Fruit fly (Drosophila melanogaster) whole organism, embryonic: Measurements from ENCODE around the gene capu.

Source experiments
- ATbp ChIP-seq: fragments of 200-800 bp; sonication (Bioruptor generic); optimal IDR thresholded peaks from 2 replicates; lab custom pipeline; 2017; ENCODE audit warnings: missing biosample characterization, mild to moderate bottlenecking, missing genetic modification characterization, missing genetic modification reagents
- Atf3 ChIP-seq: fragments of 200-800 bp; sonication (Bioruptor generic); optimal IDR thresholded peaks from 3 replicates; lab custom pipeline; 2016; ENCODE audit warnings: missing biosample characterization, missing genetic modification characterization
- CG1024 ChIP-seq: fragments of 200-800 bp; sonication (Bioruptor generic); IDR thresholded peaks from 2 replicates; pipeline ENCODE4 v1.3.6; 2022; ENCODE audit warnings: missing biosample characterization, missing genetic modification characterization
- CG10565 ChIP-seq: fragments of 200-800 bp; sonication (Bioruptor generic); optimal IDR thresholded peaks from 3 replicates; lab custom pipeline; 2016; ENCODE audit warnings: missing biosample characterization, mild to moderate bottlenecking, missing genetic modification characterization
- CG11085 ChIP-seq: fragments of 200-800 bp; sonication (Bioruptor generic); IDR thresholded peaks from 2 replicates; pipeline ENCODE4 v1.3.6; 2022; ENCODE audit warnings: missing biosample characterization, missing genetic modification characterization
- CG13775 ChIP-seq: fragments of 200-800 bp; sonication (Bioruptor generic); optimal IDR thresholded peaks from 3 replicates; lab custom pipeline; 2017; ENCODE audit warnings: missing biosample characterization, mild to moderate bottlenecking, missing genetic modification characterization
- CG14014 ChIP-seq: fragments of 200-800 bp; sonication (Bioruptor generic); IDR thresholded peaks from 2 replicates; pipeline ENCODE4 v1.3.6; 2022; ENCODE audit warnings: missing biosample characterization, missing genetic modification characterization
- CG14667 ChIP-seq: fragments of 200-800 bp; sonication (Bioruptor generic); IDR thresholded peaks from 2 replicates; pipeline ENCODE4 v1.3.6; 2022; ENCODE audit warnings: missing biosample characterization, missing genetic modification characterization
- CG14710 ChIP-seq: fragments of 200-800 bp; sonication (Bioruptor generic); optimal IDR thresholded peaks from 3 replicates; lab custom pipeline; 2019; ENCODE audit warnings: missing biosample characterization, mild to moderate bottlenecking, missing genetic modification characterization, moderate library complexity
- CG15514 ChIP-seq: fragments of 200-800 bp; sonication (Bioruptor generic); optimal IDR thresholded peaks from 3 replicates; lab custom pipeline; 2017; ENCODE audit warnings: missing biosample characterization, missing genetic modification characterization, mild to moderate bottlenecking, moderate library complexity, missing genetic modification reagents
- CG1832 ChIP-seq: fragments of 200-800 bp; sonication (Bioruptor generic); optimal IDR thresholded peaks from 2 replicates; lab custom pipeline; 2017; ENCODE audit warnings: missing biosample characterization, mild to moderate bottlenecking, missing genetic modification characterization, inconsistent platforms
- CG2116 ChIP-seq: fragments of 200-800 bp; sonication (Bioruptor generic); optimal IDR thresholded peaks from 3 replicates; lab custom pipeline; 2018; ENCODE audit warnings: missing biosample characterization, mild to moderate bottlenecking, missing genetic modification characterization
- CG2202 ChIP-seq: fragments of 200-800 bp; sonication (Bioruptor generic); optimal IDR thresholded peaks from 2 replicates; lab custom pipeline; 2018; ENCODE audit warnings: missing biosample characterization, mild to moderate bottlenecking, missing genetic modification characterization
- CG2712 ChIP-seq: fragments of 200-800 bp; optimal IDR thresholded peaks from 3 replicates; lab custom pipeline; 2019; ENCODE audit warnings: missing biosample characterization, mild to moderate bottlenecking, missing genetic modification characterization, moderate library complexity
- CG4360 ChIP-seq: fragments of 200-800 bp; sonication (Bioruptor generic); IDR thresholded peaks from 2 replicates; pipeline ENCODE4 v1.3.6; 2022; ENCODE audit warnings: missing biosample characterization, missing genetic modification characterization
- CG4404 ChIP-seq: fragments of 200-800 bp; sonication (Bioruptor generic); IDR thresholded peaks from 2 replicates; pipeline ENCODE4 v1.3.6; 2022; ENCODE audit warnings: missing biosample characterization, missing genetic modification characterization
- CG7786 ChIP-seq: fragments of 200-800 bp; sonication (Bioruptor generic); optimal IDR thresholded peaks from 2 replicates; lab custom pipeline; 2016; ENCODE audit warnings: missing biosample characterization, missing genetic modification characterization
- CG8281 ChIP-seq: fragments of 200-800 bp; sonication (Bioruptor generic); optimal IDR thresholded peaks from 2 replicates; lab custom pipeline; 2018; ENCODE audit warnings: missing biosample characterization, mild to moderate bottlenecking, missing genetic modification characterization, moderate library complexity
- Deaf1 ChIP-seq: fragments of 200-800 bp; optimal IDR thresholded peaks from 3 replicates; lab custom pipeline; 2019; ENCODE audit warnings: missing biosample characterization, mild to moderate bottlenecking, missing genetic modification characterization, moderate library complexity
- Dek ChIP-seq: fragments of 200-800 bp; sonication (Bioruptor generic); optimal IDR thresholded peaks from 3 replicates; lab custom pipeline; 2019; ENCODE audit warnings: missing biosample characterization, mild to moderate bottlenecking, missing genetic modification characterization, moderate library complexity
- Doc3 ChIP-seq: fragments of 200-800 bp; sonication (Bioruptor generic); IDR thresholded peaks from 3 replicates; pipeline ENCODE4 v1.3.6; 2022; ENCODE audit warnings: missing biosample characterization, missing genetic modification characterization; ENCODE audit not compliant: partially characterized antibody
- HmgZ ChIP-seq: fragments of 200-800 bp; sonication (Bioruptor generic); optimal IDR thresholded peaks from 2 replicates; lab custom pipeline; 2018; ENCODE audit warnings: missing biosample characterization, mild to moderate bottlenecking, missing genetic modification characterization
- Lhr ChIP-seq: fragments of 200-800 bp; sonication (Bioruptor generic); optimal IDR thresholded peaks from 3 replicates; lab custom pipeline; 2017; ENCODE audit warnings: mild to moderate bottlenecking, missing biosample characterization, missing genetic modification reagents, missing genetic modification characterization
- NC2β ChIP-seq: fragments of 200-800 bp; sonication (Bioruptor generic); optimal IDR thresholded peaks from 2 replicates; lab custom pipeline; 2016; ENCODE audit warnings: missing biosample characterization, missing genetic modification characterization
- Optix ChIP-seq: fragments of 200-800 bp; sonication (Bioruptor generic); IDR thresholded peaks from 3 replicates; pipeline ENCODE4 v1.3.6; 2022; ENCODE audit warnings: missing biosample characterization, missing genetic modification characterization
- Side ChIP-seq: fragments of 200-800 bp; sonication (Bioruptor generic); optimal IDR thresholded peaks from 2 replicates; lab custom pipeline; 2016; ENCODE audit warnings: missing biosample characterization, missing genetic modification characterization
- Six4 ChIP-seq: fragments of 200-800 bp; sonication (Bioruptor generic); optimal IDR thresholded peaks from 2 replicates; lab custom pipeline; 2016; ENCODE audit warnings: missing biosample characterization, missing genetic modification characterization
- Xbp1 ChIP-seq: fragments of 200-800 bp; sonication (Bioruptor generic); optimal IDR thresholded peaks from 3 replicates; lab custom pipeline; 2016; ENCODE audit warnings: missing biosample characterization, mild to moderate bottlenecking, missing genetic modification characterization
- ab ChIP-seq: fragments of 200-800 bp; sonication (Bioruptor generic); optimal IDR thresholded peaks from 2 replicates; lab custom pipeline; 2016; ENCODE audit warnings: missing biosample characterization, missing genetic modification characterization
- abd-A ChIP-seq: fragments of 200-800 bp; sonication (Bioruptor generic); optimal IDR thresholded peaks from 3 replicates; lab custom pipeline; 2019; ENCODE audit warnings: missing biosample characterization, mild to moderate bottlenecking, missing genetic modification characterization, moderate library complexity
- ato ChIP-seq: fragments of 200-800 bp; sonication (Bioruptor generic); IDR thresholded peaks from 2 replicates; pipeline ENCODE4 v1.3.6; 2022; ENCODE audit warnings: missing biosample characterization, missing genetic modification characterization; ENCODE audit not compliant: partially characterized antibody
- chm ChIP-seq: fragments of 200-800 bp; sonication (Bioruptor generic); IDR thresholded peaks from 2 replicates; pipeline ENCODE4 v1.3.6; 2022; ENCODE audit warnings: missing biosample characterization, missing genetic modification characterization
- croc ChIP-seq: fragments of 200-800 bp; sonication (Bioruptor generic); conservative IDR thresholded peaks from 3 replicates; pipeline ENCODE4 v1.3.6; 2022; ENCODE audit warnings: missing biosample characterization, missing genetic modification characterization
- dati ChIP-seq: fragments of 200-800 bp; sonication (Bioruptor generic); IDR thresholded peaks from 2 replicates; pipeline ENCODE4 v1.3.6; 2022; ENCODE audit warnings: missing biosample characterization, missing genetic modification characterization
- dmrt11E ChIP-seq: fragments of 200-800 bp; sonication (Bioruptor generic); optimal IDR thresholded peaks from 3 replicates; lab custom pipeline; 2018; ENCODE audit warnings: missing biosample characterization, mild to moderate bottlenecking, missing genetic modification characterization, moderate library complexity
- fd102C ChIP-seq: fragments of 200-800 bp; sonication (Bioruptor generic); optimal IDR thresholded peaks from 2 replicates; lab custom pipeline; 2018; ENCODE audit warnings: missing biosample characterization, mild to moderate bottlenecking, missing genetic modification characterization, moderate library complexity
- fd3F ChIP-seq: fragments of 200-800 bp; sonication (Bioruptor generic); optimal IDR thresholded peaks from 2 replicates; lab custom pipeline; 2018; ENCODE audit warnings: missing biosample characterization, mild to moderate bottlenecking, missing genetic modification characterization, moderate library complexity
- ftz-f1 ChIP-seq: fragments of 200-800 bp; sonication (Bioruptor generic); optimal IDR thresholded peaks from 2 replicates; lab custom pipeline; 2016; ENCODE audit warnings: missing biosample characterization, missing genetic modification characterization
- gem ChIP-seq: fragments of 200-800 bp; sonication (Bioruptor generic); optimal IDR thresholded peaks from 2 replicates; lab custom pipeline; 2019; ENCODE audit warnings: missing biosample characterization, mild to moderate bottlenecking, missing genetic modification characterization, moderate library complexity
- gfzf ChIP-seq: fragments of 200-800 bp; sonication (Bioruptor generic); optimal IDR thresholded peaks from 2 replicates; lab custom pipeline; 2016; ENCODE audit warnings: missing biosample characterization, mild to moderate bottlenecking, missing genetic modification characterization, moderate library complexity
- grau ChIP-seq: fragments of 200-800 bp; optimal IDR thresholded peaks from 3 replicates; lab custom pipeline; 2019; ENCODE audit warnings: missing biosample characterization, mild to moderate bottlenecking, missing genetic modification characterization, moderate library complexity
- gro ChIP-seq: fragments of 200-800 bp; sonication (Bioruptor generic); optimal IDR thresholded peaks from 2 replicates; lab custom pipeline; 2016; ENCODE audit warnings: missing biosample characterization, missing genetic modification characterization
- gsb-n ChIP-seq: fragments of 200-800 bp; sonication (Bioruptor generic); optimal IDR thresholded peaks from 3 replicates; lab custom pipeline; 2018; ENCODE audit warnings: missing biosample characterization, mild to moderate bottlenecking, missing genetic modification characterization
- jumu ChIP-seq: fragments of 200-800 bp; sonication (Bioruptor generic); optimal IDR thresholded peaks from 3 replicates; lab custom pipeline; 2016; ENCODE audit warnings: missing biosample characterization, missing genetic modification characterization
- pfk ChIP-seq: fragments of 200-800 bp; sonication (Bioruptor generic); optimal IDR thresholded peaks from 2 replicates; lab custom pipeline; 2018; ENCODE audit warnings: missing biosample characterization, mild to moderate bottlenecking, missing genetic modification characterization, moderate library complexity
- phol ChIP-seq: fragments of 200-800 bp; sonication (Bioruptor generic); optimal IDR thresholded peaks from 3 replicates; lab custom pipeline; 2018; ENCODE audit warnings: missing biosample characterization, mild to moderate bottlenecking, missing genetic modification characterization, moderate library complexity
- prd ChIP-seq, 3 experiments: fragments of >200 bp in 2 of 3; fragments of 200-800 bp in 1 of 3; sonication (Bioruptor generic) in 1 of 3; optimal IDR thresholded peaks in 2 of 3; IDR thresholded peaks in 1 of 3; 2 replicates in 2 of 3; 3 replicates in 1 of 3; pipeline versions ENCODE4 v1.3.6 to Lab custom; 2017 to 2022; ENCODE audit warnings: missing biosample characterization in 1 of 3, missing genetic modification characterization in 1 of 3
- usp ChIP-seq: fragments of >200 bp; optimal IDR thresholded peaks from 2 replicates; lab custom pipeline; 2017; ENCODE audit warnings: missing biosample characterization, missing genetic modification characterization
- vvl ChIP-seq: fragments of 200-800 bp; sonication (Bioruptor generic); IDR thresholded peaks from 2 replicates; pipeline ENCODE4 v1.3.6; 2022; ENCODE audit warnings: missing biosample characterization, missing genetic modification characterization
- wdn ChIP-seq: fragments of 200-800 bp; sonication (Bioruptor generic); IDR thresholded peaks from 2 replicates; pipeline ENCODE4 v1.3.6; 2022; ENCODE audit warnings: missing biosample characterization, missing genetic modification characterization
- yki ChIP-seq: fragments of >200 bp; optimal IDR thresholded peaks from 3 replicates; lab custom pipeline; 2018

Gene capu

dm6 chr2L:3852120-3852519 lies 50.5 kb downstream of the capu start (continued):
- TF ChIP-seq Doc3 (GFP tag; lab: Robert Waterston, UW) (no peak), Side (GFP tag; lab: Kevin White, UChicago) (peak; percentile 45), yki (no peak), gfzf (GFP tag; lab: Kevin White, UChicago) (no peak), CG1024 (GFP tag; lab: Robert Waterston, UW) (0 out of 2 replicates have a peak, but pooled peaks have one; percentile 13), ato (no peak), dati (no peak), CG2712 (tag; lab: Kevin White, UChicago) (peak; percentile 76), fd102C (GFP tag; lab: Kevin White, UChicago) (no peak), CG11085 (GFP tag; lab: Robert Waterston, UW) (no peak), Xbp1 (GFP tag; lab: Kevin White, UChicago) (peak; percentile 35), Dek (tag; lab: Kevin White, UChicago) (no peak), chm (GFP tag; lab: Robert Waterston, UW) (peak; percentile 66; the same call in 1 of the 2 replicates), CG10565 (GFP tag; lab: Kevin White, UChicago) (no peak), CG2202 (tag; lab: Kevin White, UChicago) (peak; percentile 34), CG8281 (tag; lab: Kevin White, UChicago) (no peak), gem (tag; lab: Kevin White, UChicago) (peak; percentile 59), CG4360 (peak; percentile 37; the same call in 1 of the 2 replicates), HmgZ (no peak), CG13775 (GFP tag; lab: Kevin White, UChicago) (peak; percentile 9), fd3F (GFP tag; lab: Kevin White, UChicago) (no peak), pfk (GFP tag; lab: Kevin White, UChicago) (no peak), grau (tag; lab: Kevin White, UChicago) (peak; percentile 44), prd (optimal IDR thresholded peaks at IDR 0.05; lab: Kevin White, UChicago) (no peak), prd (GFP tag; IDR thresholded peaks at IDR 0.05; lab: Robert Waterston, UW) (peak; percentile 84; the same call in 2 of the 3 replicates), CG1832 (no peak), CG2116 (GFP tag; lab: Kevin White, UChicago) (no peak), dmrt11E (tag; lab: Kevin White, UChicago) (peak; percentile 82), ab (no peak), CG7786 (GFP tag; lab: Kevin White, UChicago) (no peak), Optix (GFP tag; lab: Robert Waterston, UW) (peak; percentile 37; the same call in 1 of the 3 replicates), ATbp (GFP tag; lab: Kevin White, UChicago) (peak; percentile 19), Atf3 (GFP tag; lab: Kevin White, UChicago) (no peak), gsb-n (tag; lab: Kevin White, UChicago) (peak; percentile 87), CG4404 (GFP tag; lab: Robert Waterston, UW) (peak; percentile 37; the same call in 1 of the 2 replicates), CG14667 (GFP tag; lab: Robert Waterston, UW) (0 out of 2 replicates have a peak, but pooled peaks have one; percentile 38), gro (GFP tag; lab: Kevin White, UChicago) (no peak), Six4 (GFP tag; lab: Kevin White, UChicago) (peak; percentile 65), CG15514 (no peak), usp (GFP tag; lab: Kevin White, UChicago) (no peak), CG14014 (no peak), vvl (GFP tag; lab: Robert Waterston, UW) (peak; percentile 64), phol (tag; lab: Kevin White, UChicago) (peak; percentile 65), Lhr (GFP tag; lab: Kevin White, UChicago) (no peak), CG14710 (peak; percentile 63), abd-A (tag; lab: Kevin White, UChicago) (no peak), Deaf1 (tag; lab: Kevin White, UChicago) (no peak), croc (GFP tag; lab: Robert Waterston, UW) (peak; percentile 48), jumu (GFP tag; lab: Kevin White, UChicago) (peak; percentile 14), NC2β (peak; percentile 25), ftz-f1 (GFP tag; lab: Kevin White, UChicago) (no peak), wdn (no peak)
